Worm (Caenorhabditis elegans) whole organism, midembryonic: ENCODE results near the gene plr-1.

Experiments used
- cog-1 ChIP-seq: sonication (generic microtip); optimal IDR thresholded peaks from 2 replicates; lab custom pipeline; 2016; ENCODE audit warnings: missing genetic modification characterization, missing compliant biosample characterization
- flt-1 ChIP-seq: fragments of 200-800 bp; sonication (Bioruptor generic); IDR thresholded peaks from 2 replicates; pipeline ENCODE4 v1.3.6; 2022; ENCODE audit warnings: missing genetic modification characterization, missing compliant biosample characterization
- klf-2 ChIP-seq: fragments of 200-800 bp; sonication (Bioruptor generic); conservative IDR thresholded peaks from 2 replicates; pipeline ENCODE4 v1.3.6; 2022; ENCODE audit warnings: missing genetic modification reagents, missing genetic modification characterization, missing compliant biosample characterization
- med-1 ChIP-seq: sonication (generic microtip); optimal IDR thresholded peaks from 2 replicates; lab custom pipeline; 2017; ENCODE audit warnings: missing genetic modification characterization, mild to moderate bottlenecking, missing compliant biosample characterization, antibody characterized with exemption, missing genetic modification reagents; ENCODE audit not compliant: insufficient read depth
- ref-1 ChIP-seq: fragments of 200-800 bp; sonication (Bioruptor generic); conservative IDR thresholded peaks from 2 replicates; pipeline ENCODE4 v1.3.6; 2022; ENCODE audit warnings: missing genetic modification reagents, missing genetic modification characterization, missing compliant biosample characterization
- tab-1 ChIP-seq: fragments of 200-800 bp; sonication (Bioruptor generic); IDR thresholded peaks from 2 replicates; pipeline ENCODE4 v1.3.6; 2022; ENCODE audit warnings: missing genetic modification characterization, missing compliant biosample characterization
- ztf-29 ChIP-seq: fragments of 200-800 bp; sonication (Bioruptor generic); IDR thresholded peaks from 2 replicates; pipeline ENCODE4 v1.3.6; 2022; ENCODE audit warnings: missing genetic modification reagents, missing genetic modification characterization, missing compliant biosample characterization

- TF ChIP-seq med-1 (GFP tag; lab: Kevin White, UChicago): no peak
- TF ChIP-seq tab-1 (GFP tag; lab: Robert Waterston, UW): no peak
- TF ChIP-seq ref-1 (GFP tag; lab: Robert Waterston, UW): no peak
- no peak for TF ChIP-seq flt-1 (GFP tag; lab: Robert Waterston, UW)
- TF ChIP-seq ztf-29 (GFP tag; lab: Robert Waterston, UW): no peak
- no peak for TF ChIP-seq klf-2 (GFP tag; lab: Robert Waterston, UW)
- TF ChIP-seq cog-1 (tag; lab: Kevin White, UChicago): no peak
These were observed 46.3 kb upstream of the plr-1 start, which contains the start of gene twk-31 for ce11 chrIII:11410378-11410777.
